Fruit fly (Drosophila melanogaster): ENCODE measurements around the gene CG31949.

CG31949 gene

dm6 chr2L:2348479-2348878 is 48.6 kb downstream of the CG31949 start:
- TF ChIP-seq CG17801 (GFP tag; optimal IDR thresholded peaks at IDR 0.05; ENCODE audit: partially characterized antibody) = no peak

Measured in ovary, adult (tissue).